Worm (Caenorhabditis elegans) whole organism, dauer: Measurements from ENCODE around the gene R04A9.7.

ENCODE experiments used
- unc-62 ChIP-seq: sonication (generic microtip); optimal IDR thresholded peaks from 2 replicates; lab custom pipeline; 2017; ENCODE audit warnings: missing biosample characterization, missing genetic modification reagents, missing genetic modification characterization

The R04A9.7 gene

DNA sequence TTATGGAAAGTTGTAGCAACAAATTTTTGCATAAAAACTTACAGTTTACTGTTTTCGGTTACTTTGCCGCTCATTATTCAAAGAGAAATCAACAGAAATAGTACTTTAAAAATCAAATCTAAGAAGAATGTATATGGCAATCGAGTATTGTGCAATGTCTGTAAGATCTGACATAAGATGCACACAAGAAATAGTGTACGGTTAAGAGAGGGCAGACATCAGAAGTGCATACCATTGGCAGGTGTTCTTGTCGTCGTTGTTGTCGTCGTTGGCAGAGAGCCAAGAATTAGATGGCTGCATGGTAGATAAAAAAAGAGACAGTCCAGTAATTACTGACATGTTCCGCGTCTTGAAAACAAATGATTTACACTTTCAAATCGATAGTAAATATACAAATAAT, at the start of gene R04A9.7:
R04A9.7 (minus strand) TSS at position 184 of the 400 bp plus-strand sequence.
- TF ChIP-seq unc-62 (GFP tag; lab: Kevin White, UChicago) = no peak

DNA sequence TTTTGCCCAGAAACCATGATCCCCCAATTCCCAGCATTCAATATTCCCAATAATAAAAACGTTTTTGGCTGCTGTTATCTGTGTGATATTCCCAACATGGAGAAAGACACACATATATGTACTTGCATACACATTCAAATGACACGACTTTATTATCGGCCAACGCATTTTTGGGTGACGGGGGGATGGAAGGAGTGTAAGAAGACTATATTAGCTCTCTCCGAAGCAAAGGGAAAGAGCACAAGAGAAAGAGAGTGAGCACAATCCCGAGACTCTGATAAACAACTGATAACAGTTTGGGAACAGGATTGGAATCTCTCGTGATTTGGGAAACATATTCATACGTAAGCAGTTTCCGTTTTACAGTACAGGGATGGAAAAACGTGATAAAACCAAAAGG, 45.7 kb upstream of the R04A9.7 start:
- TF ChIP-seq unc-62 (GFP tag; lab: Kevin White, UChicago) = no peak

DNA sequence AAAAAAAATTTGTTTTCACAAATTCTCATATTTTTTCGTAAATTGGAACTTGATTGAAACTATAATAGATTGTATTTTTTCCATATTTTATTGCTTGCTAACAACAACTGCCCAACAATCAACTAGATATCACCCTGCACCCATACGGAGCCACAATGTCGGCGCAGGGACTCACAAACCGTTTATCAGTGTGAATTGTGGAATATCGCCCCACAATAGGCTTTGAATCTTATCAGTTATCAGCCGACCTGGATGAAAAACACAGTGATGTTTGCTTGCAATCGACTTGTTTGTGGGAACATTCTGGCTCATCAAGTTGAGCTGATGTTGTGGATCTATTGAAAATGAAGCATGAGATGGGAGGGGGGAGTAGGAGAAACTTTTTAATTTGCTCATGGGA, 44.3 kb upstream of the R04A9.7 start:
- TF ChIP-seq unc-62 (GFP tag; lab: Kevin White, UChicago) = no peak

DNA sequence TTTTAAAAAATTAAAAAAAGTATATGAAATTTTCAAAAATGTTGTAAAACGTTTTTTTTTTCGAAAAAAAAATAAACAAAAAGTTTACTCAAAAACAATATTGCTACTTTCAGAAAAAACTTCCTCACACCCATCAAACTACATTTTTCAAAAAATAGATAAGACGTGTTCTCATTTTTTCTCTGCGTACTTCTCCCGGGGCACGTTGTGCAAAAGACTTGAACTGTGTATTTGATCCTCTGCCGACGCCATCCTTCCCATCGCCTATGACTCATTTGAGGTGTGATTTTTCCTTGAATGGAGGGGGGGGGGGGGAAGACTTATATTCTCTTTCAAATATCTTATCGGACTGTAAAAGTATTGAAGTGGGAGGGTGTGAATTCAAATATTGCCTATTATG, 43.7 kb upstream of the R04A9.7 start:
- TF ChIP-seq unc-62 (GFP tag; lab: Kevin White, UChicago) = no peak

DNA sequence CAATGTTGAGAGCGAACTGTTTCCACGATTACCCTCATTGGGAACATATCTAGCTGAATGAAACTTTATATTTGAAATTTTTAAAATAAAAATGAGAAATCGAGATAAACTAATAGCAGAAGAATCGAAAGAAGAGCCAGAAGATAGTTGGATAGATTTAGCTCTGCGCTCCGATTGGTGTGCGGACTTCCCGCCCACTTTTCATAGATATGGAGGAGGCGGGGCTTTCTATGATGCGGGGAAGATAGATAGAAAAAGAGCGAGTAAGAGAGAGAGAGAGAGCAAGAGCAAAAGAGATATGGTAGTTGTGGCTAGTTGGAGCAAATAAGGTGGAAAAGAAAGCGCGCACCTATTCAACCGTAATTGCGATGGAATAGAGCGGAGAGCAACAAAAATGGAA, 39.1 kb upstream of the R04A9.7 start, which contains the start of gene dve-1:
dve-1 (minus strand) TSS at position 66 of the 400 bp plus-strand sequence.
- TF ChIP-seq unc-62 (GFP tag; lab: Kevin White, UChicago) = no peak

DNA sequence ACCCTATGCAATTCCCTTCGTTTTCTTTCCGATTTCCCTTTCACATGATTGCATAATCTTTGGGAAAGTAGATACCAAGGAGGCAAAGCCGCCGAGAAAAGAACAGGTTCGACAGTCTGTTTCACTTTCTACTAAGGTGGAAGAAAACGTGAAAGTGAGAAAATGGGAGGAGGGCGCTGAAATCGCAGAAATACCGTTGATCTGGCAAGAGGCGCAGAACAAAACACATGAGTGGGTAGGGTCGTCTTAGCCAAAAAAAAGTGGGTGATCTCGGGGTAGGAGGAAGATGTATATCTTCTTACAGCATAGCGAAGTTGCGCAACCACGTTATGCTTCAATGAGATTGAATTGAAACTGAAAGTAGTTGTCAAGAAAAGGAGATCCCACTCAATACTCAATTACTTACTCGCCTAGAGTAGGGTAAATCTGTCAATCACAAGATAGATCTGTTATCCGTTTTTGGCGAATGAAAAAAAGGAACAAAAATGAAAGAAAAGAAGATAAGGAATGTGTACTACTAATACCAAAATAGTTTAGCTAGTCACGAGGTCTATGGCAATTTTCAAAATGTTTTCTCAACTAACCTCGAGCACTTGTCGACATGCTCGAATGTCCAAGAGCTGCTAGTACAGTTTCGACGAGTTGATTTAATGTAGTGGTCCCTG, 38.5 kb upstream of the R04A9.7 start:
- no peak for TF ChIP-seq unc-62 (GFP tag; lab: Kevin White, UChicago)

DNA sequence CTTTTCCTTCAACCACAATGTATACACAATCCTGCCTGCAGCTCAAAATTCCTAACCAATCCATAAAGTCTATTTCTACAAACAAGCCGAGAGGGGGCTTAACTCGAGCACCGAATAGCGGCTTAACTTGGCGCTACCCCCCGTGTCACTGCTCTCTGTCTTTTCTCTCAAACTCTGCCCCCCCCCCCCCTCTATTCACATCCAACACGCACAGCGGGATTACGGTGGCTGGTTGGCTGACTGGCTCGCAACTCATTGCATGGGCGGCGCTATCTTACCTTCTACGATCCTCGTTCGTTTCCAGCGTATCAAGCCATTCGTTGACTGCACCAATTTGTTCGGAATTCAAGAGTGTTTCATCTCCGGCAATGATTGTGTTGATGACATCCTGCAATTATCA, 36.9 kb upstream of the R04A9.7 start:
- no peak for TF ChIP-seq unc-62 (GFP tag; lab: Kevin White, UChicago)

DNA sequence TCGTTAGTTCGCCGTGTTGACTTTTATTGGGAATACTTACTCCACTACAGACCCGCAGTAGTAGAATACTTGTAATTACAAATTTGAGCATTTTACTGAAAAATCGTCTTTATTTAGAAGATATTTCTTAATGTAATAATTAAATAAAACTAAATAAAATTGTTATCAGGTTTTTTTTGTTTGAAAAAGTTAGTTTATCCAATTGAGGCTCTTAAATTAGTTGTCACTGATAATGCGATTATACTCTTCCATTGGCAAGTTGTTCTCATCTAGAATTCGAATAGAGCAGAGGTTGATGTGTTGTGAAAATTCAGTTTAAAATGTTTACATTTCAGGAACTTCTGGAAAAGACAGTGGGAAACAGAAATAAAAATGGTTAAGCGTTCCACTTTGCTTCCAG, 30.8 kb upstream of the R04A9.7 start, which contains the start of gene ZK1193.2:
ZK1193.2 (minus strand) TSS at position 101 of the 400 bp plus-strand sequence.
- TF ChIP-seq unc-62 (GFP tag; lab: Kevin White, UChicago) = no peak

DNA sequence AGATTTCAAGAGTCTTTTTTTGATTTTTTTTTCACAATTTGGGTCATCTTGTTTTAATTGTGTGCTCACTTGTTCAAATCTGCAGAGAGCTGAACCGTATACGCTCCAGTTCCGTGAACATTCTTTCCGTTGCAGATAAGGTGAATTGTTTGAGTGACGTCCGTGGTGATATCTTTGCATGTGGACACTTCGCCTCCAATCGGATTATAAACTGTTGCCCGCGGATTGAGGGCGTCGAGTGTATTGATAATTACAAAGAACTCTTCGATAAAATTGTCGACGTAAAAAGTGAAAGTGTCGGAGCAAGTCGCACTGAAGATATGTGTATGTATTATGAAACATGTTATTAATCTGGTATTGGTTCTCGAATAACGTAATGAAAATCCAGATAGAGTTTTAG, 29.1 kb upstream of the R04A9.7 start:
- TF ChIP-seq unc-62 (GFP tag; lab: Kevin White, UChicago) = no peak

DNA sequence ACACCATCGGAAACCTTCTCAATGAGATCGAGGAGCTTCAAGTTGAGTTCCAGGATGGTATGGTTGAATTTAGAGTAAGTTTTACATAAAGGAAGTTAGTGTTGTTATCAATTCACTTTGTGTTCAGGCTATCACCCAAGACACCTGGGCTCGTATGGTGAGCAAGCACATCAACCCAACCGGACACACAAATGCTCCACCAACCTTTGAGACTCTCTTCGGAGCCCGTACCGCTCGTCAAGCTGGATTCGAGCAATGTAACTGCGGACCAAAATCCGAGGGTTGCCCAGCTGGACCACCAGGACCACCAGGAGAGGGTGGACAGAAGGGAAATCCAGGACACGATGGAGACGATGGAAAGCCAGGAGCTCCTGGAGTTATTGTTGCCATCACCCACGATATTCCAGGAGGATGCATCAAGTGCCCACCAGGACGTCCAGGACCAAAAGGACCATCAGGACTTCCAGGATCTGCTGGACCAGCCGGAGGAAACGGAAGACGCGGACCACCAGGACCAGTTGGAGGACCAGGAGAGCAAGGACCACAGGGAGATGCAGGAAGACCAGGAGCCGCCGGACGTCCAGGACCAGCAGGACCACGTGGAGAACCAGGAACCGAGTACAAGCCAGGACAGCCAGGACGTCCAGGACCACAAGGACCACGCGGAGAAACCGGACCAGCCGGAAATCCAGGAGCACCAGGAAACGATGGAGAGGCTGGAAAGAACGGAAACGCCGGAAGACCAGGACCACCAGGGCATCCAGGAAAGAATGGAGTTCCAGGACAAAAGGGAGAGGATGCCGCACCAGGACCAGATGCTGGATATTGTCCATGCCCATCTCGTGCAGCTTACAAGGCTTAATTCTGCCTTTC, 27.3 kb upstream of the R04A9.7 start:
- TF ChIP-seq unc-62 (GFP tag; lab: Kevin White, UChicago) = no peak

DNA sequence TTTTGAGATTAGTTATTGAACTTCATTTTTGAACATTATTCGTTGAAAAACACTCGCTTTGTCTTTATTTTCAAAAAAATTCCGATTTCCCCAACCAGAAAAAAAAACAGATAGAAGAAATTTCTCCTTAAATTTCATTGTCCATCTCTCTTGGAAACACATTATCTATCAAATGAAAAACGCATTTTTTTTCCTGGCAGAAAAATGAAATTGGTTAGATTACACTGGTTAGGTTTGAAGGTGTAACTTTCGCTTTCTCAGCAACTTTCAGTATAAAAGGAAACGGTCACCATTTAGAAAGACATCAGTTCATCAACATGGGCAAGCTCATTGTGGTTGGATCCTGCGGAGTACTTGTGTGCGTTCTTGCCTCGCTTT, 26.7 kb upstream of the R04A9.7 start, which contains the start of gene col-19:
col-19 (plus strand) TSS at position 301 of the 378 bp plus-strand sequence.
- TF ChIP-seq unc-62 (GFP tag; lab: Kevin White, UChicago) = no peak

DNA sequence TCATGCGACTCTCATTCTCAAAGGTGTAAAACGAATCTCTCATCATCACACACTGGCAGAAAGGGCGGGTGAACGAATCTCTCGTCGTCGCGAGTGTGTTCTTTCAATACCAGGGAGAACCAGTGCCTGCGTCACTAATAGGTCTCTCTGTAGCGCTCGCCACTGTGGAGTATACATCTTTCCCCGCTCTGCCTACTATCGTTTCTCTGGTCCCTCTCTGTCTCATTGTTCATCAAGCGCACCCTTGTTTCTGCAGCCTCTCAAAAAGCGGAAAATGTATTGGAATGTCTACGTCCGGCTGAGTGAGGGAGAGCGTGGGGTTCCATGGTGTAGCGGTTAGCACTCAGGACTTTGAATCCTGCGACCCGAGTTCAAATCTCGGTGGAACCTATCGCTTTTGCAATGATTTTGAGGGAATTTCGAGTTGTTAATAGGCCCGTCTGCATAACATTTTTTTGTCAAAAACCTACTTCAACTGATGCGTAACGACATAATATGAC, 15.4 kb upstream of the R04A9.7 start:
- TF ChIP-seq unc-62 (GFP tag; lab: Kevin White, UChicago) = no peak

DNA sequence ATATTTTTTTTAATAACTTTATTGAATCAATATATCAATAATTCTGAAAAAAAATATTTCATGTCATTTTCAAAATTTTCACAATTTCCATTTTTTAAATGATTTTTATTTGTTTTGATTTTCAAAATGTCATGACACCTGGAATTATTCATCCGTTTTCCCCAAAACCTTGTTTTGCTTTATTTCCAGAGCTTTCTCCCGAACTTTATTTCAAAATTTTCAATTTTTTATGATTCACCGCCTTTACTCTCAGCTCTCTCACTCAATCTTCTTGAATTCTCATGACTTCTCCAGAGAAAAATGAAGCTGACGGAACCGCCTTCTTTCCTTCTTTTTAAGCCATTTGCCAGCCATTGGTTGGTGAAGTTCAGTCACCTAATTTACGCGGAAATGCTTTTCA, 9.9 kb upstream of the R04A9.7 start, which contains the start of gene R04A9.1:
R04A9.1 (plus strand) TSS at position 301 of the 400 bp plus-strand sequence.
- no peak for TF ChIP-seq unc-62 (GFP tag; lab: Kevin White, UChicago)

DNA sequence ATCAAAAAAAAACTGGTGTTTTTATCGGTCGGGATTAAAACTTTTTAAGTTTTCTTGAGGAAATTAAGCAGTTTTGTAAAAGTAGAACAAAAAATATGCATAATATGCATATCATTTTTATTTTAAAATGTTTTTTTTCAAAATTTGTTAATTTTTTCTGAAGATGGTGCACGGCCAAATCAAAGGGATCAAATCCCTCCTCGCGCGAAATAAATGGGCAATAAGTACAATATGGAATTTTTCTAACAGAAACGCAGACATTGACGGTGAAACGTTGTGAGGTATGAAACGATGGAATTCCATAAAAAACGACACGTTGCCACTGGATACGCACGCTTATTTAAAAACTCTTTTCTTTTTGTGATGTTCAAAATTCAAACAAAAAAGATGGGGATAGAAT, 8.3 kb upstream of the R04A9.7 start:
- no peak for TF ChIP-seq unc-62 (GFP tag; lab: Kevin White, UChicago)

DNA sequence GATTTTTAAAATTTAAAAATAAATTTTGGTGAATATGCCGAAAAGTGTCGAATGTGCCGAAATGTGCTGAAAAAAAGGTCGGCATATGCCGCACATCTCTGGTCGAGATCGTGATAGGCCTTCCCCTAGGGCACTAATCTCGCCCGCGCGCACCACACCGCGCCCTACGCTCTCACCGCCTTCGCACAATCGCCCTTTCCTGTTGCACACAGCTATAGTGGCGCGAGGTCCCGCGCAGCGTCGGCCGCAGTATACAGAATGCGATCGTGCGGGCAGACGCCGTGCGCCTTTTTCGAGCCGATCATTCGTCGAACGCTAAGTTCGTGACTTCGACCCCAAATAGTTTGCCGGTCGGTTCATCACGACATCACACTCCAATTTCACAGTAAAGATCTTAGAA, 4.8 kb upstream of the R04A9.7 start:
- TF ChIP-seq unc-62 (GFP tag; lab: Kevin White, UChicago) = no peak

DNA sequence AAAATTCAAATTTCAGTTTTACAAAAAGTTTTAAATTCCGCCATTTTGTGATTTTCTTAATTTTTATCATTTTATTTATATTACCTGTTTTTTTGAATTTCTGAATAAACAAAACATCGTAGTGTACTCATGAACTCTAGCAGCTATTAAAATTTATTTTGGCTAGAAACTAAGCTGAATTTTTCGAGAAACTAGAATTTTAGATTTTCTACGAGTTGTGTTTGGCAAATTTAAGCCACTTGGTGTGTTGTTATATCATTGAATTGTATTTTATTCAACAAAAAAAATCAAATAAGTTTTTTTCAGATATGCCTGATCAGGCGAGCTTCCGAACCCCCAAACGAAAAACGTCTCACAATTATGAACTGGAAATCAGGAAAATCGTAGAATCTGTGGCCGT, 2.6 kb upstream of the R04A9.7 start, which contains the start of gene R04A9.6:
R04A9.6 (plus strand) TSS at position 301 of the 400 bp plus-strand sequence.
- TF ChIP-seq unc-62 (GFP tag; lab: Kevin White, UChicago) = no peak
